Worm (Caenorhabditis elegans) whole organism, L4 larva: ENCODE data around the gene F37C12.18.

Source experiments
- F26F4.8 ChIP-seq: fragments of 200-800 bp; sonication (Bioruptor generic); conservative IDR thresholded peaks from 2 replicates; pipeline ENCODE4 v1.3.6; 2022; ENCODE audit warnings: missing genetic modification characterization, missing compliant biosample characterization
- F44E2.7 ChIP-seq: fragments of 200-800 bp; sonication (Bioruptor generic); IDR thresholded peaks from 2 replicates; pipeline ENCODE4 v2.1.2; 2022; ENCODE audit warnings: missing genetic modification characterization, missing compliant biosample characterization
- T26A8.4 ChIP-seq: fragments of 200-800 bp; sonication (Bioruptor generic); IDR thresholded peaks from 2 replicates; pipeline ENCODE4 v1.3.6; 2022; ENCODE audit warnings: missing genetic modification characterization, missing compliant biosample characterization
- Y48G9A.11 ChIP-seq: fragments of 200-800 bp; sonication (Bioruptor generic); IDR thresholded peaks from 2 replicates; pipeline ENCODE4 v1.3.6; 2022; ENCODE audit warnings: missing genetic modification reagents, missing genetic modification characterization, missing compliant biosample characterization
- Y5F2A.4 ChIP-seq: fragments of 200-800 bp; sonication (Bioruptor generic); optimal IDR thresholded peaks from 2 replicates; lab custom pipeline; 2018; ENCODE audit warnings: mild to moderate bottlenecking, missing genetic modification characterization, missing compliant biosample characterization
- ZK337.2 ChIP-seq: fragments of 200-800 bp; sonication (Bioruptor generic); IDR thresholded peaks from 2 replicates; pipeline ENCODE4 v1.3.6; 2022; ENCODE audit warnings: missing genetic modification reagents, missing genetic modification characterization, missing compliant biosample characterization
- ama-1 ChIP-seq: fragments of 150-350 bp; optimal IDR thresholded peaks from 2 replicates; lab custom pipeline; 2014; ENCODE audit warnings: inconsistent platforms, mixed read lengths
- attf-4 ChIP-seq: sonication (generic microtip); optimal IDR thresholded peaks from 3 replicates; lab custom pipeline; 2017; ENCODE audit warnings: missing biosample characterization, missing genetic modification characterization
- ceh-20 ChIP-seq: fragments of 200-800 bp; sonication (Bioruptor generic); IDR thresholded peaks from 2 replicates; pipeline ENCODE4 v1.3.6; 2022; ENCODE audit warnings: missing genetic modification reagents, missing genetic modification characterization, missing compliant biosample characterization
- ceh-32 ChIP-seq: sonication (generic microtip); optimal IDR thresholded peaks from 2 replicates; lab custom pipeline; 2016; ENCODE audit warnings: mild to moderate bottlenecking, missing genetic modification characterization, missing compliant biosample characterization; ENCODE audit not compliant: poor library complexity
- ces-1 ChIP-seq: fragments of 150-350 bp; sonication (generic microtip); optimal IDR thresholded peaks from 4 replicates; lab custom pipeline; 2014; ENCODE audit warnings: missing biosample characterization, missing genetic modification reagents, missing genetic modification characterization
- cey-2 ChIP-seq: sonication (generic microtip); optimal IDR thresholded peaks from 3 replicates; lab custom pipeline; 2017; ENCODE audit warnings: missing genetic modification characterization, mild to moderate bottlenecking, missing compliant biosample characterization, antibody characterized with exemption, borderline replicate concordance; ENCODE audit not compliant: insufficient read depth
- ctbp-1 ChIP-seq: fragments of 200-800 bp; sonication (Bioruptor generic); IDR thresholded peaks from 2 replicates; pipeline ENCODE4 v1.3.6; 2022; ENCODE audit warnings: missing genetic modification reagents, missing genetic modification characterization, missing compliant biosample characterization
- daf-12 ChIP-seq: fragments of 150-350 bp; optimal IDR thresholded peaks from 2 replicates; lab custom pipeline; 2014; ENCODE audit warnings: missing biosample characterization, missing genetic modification reagents, missing genetic modification characterization
- daf-16 ChIP-seq, 3 experiments: sonication (generic microtip); optimal IDR thresholded peaks; 2 replicates each; lab custom pipeline; 2016 to 2017; ENCODE audit warnings: missing genetic modification characterization in 3 of 3, missing genetic modification reagents in 3 of 3, mild to moderate bottlenecking in 2 of 3, missing compliant biosample characterization in 2 of 3, missing biosample characterization in 1 of 3, moderate library complexity in 1 of 3
- daf-19 ChIP-seq: fragments of 200-800 bp; sonication (Bioruptor generic); conservative IDR thresholded peaks from 2 replicates; pipeline ENCODE4 v1.3.6; 2022; ENCODE audit warnings: missing genetic modification characterization, missing compliant biosample characterization
- daf-8 ChIP-seq: fragments of 200-800 bp; sonication (Bioruptor generic); IDR thresholded peaks from 2 replicates; pipeline ENCODE4 v1.3.6; 2022; ENCODE audit warnings: missing genetic modification characterization, missing compliant biosample characterization
- dmd-6 ChIP-seq: fragments of 200-800 bp; sonication (Bioruptor generic); IDR thresholded peaks from 2 replicates; pipeline ENCODE4 v1.3.6; 2022; ENCODE audit warnings: missing genetic modification reagents, missing genetic modification characterization, missing compliant biosample characterization
- dmd-8 ChIP-seq: fragments of 200-800 bp; sonication (Bioruptor generic); IDR thresholded peaks from 2 replicates; pipeline ENCODE4 v1.3.6; 2022; ENCODE audit warnings: missing genetic modification characterization, missing compliant biosample characterization
- dpl-1 ChIP-seq: fragments of 150-350 bp; optimal IDR thresholded peaks from 2 replicates; lab custom pipeline; 2014; ENCODE audit warnings: missing biosample characterization, missing genetic modification reagents, missing genetic modification characterization
- dve-1 ChIP-seq: sonication (generic microtip); optimal IDR thresholded peaks from 2 replicates; lab custom pipeline; 2017; ENCODE audit warnings: antibody characterized with exemption, mild to moderate bottlenecking, missing genetic modification characterization, missing compliant biosample characterization; ENCODE audit not compliant: insufficient read depth
- egl-43 ChIP-seq: fragments of 200-800 bp; sonication (Bioruptor generic); IDR thresholded peaks from 2 replicates; pipeline ENCODE4 v1.3.6; 2022; ENCODE audit warnings: missing genetic modification reagents, missing genetic modification characterization, missing compliant biosample characterization
- fkh-10 ChIP-seq: fragments of 150-350 bp; optimal IDR thresholded peaks from 2 replicates; lab custom pipeline; 2014; ENCODE audit warnings: missing biosample characterization, missing genetic modification reagents, missing genetic modification characterization
- fos-1 ChIP-seq: fragments of 150-350 bp; optimal IDR thresholded peaks from 2 replicates; lab custom pipeline; 2014; ENCODE audit warnings: missing biosample characterization, missing genetic modification characterization
- gei-8 ChIP-seq: fragments of 200-800 bp; sonication (Bioruptor generic); optimal IDR thresholded peaks from 2 replicates; lab custom pipeline; 2018; ENCODE audit warnings: mild to moderate bottlenecking, missing genetic modification characterization, missing compliant biosample characterization
- hif-1 ChIP-seq, 2 experiments: sonication (generic microtip); optimal IDR thresholded peaks; 2 replicates each; lab custom pipeline; 2016 to 2017; ENCODE audit warnings: missing compliant biosample characterization in 2 of 2, missing genetic modification characterization in 2 of 2, missing genetic modification reagents in 2 of 2, missing genotype in 2 of 2, mild to moderate bottlenecking in 1 of 2
- hmg-1.1 ChIP-seq: fragments of 200-800 bp; sonication (Bioruptor generic); IDR thresholded peaks from 2 replicates; pipeline ENCODE4 v1.3.6; 2022; ENCODE audit warnings: missing genetic modification reagents, missing genetic modification characterization, missing compliant biosample characterization
- jun-1 ChIP-seq: fragments of 150-350 bp; optimal IDR thresholded peaks from 2 replicates; lab custom pipeline; 2014; ENCODE audit warnings: missing biosample characterization, missing genetic modification reagents, missing genetic modification characterization
- lin-1 ChIP-seq: fragments of 200-800 bp; sonication (Bioruptor generic); IDR thresholded peaks from 2 replicates; pipeline ENCODE4 v1.3.6; 2022; ENCODE audit warnings: missing genetic modification reagents, missing genetic modification characterization, missing compliant biosample characterization
- lin-38 ChIP-seq: fragments of 200-800 bp; sonication (Bioruptor generic); IDR thresholded peaks from 2 replicates; pipeline ENCODE4 v1.3.6; 2022; ENCODE audit warnings: missing genetic modification reagents, missing genetic modification characterization, missing compliant biosample characterization
- lin-39 ChIP-seq: fragments of 150-350 bp; optimal IDR thresholded peaks from 2 replicates; lab custom pipeline; 2014; ENCODE audit warnings: missing biosample characterization, missing genetic modification reagents, missing genetic modification characterization
- lsy-2 ChIP-seq, 2 experiments: fragments of 150-350 bp in 1 of 2; sonication (generic microtip) in 1 of 2; optimal IDR thresholded peaks; 2 replicates each; lab custom pipeline; 2014 to 2017; ENCODE audit warnings: missing biosample characterization in 2 of 2, missing genetic modification characterization in 2 of 2
- madf-9 ChIP-seq: fragments of 200-800 bp; sonication (Bioruptor generic); conservative IDR thresholded peaks from 2 replicates; pipeline ENCODE4 v1.3.6; 2022; ENCODE audit warnings: missing genetic modification reagents, missing genetic modification characterization, missing compliant biosample characterization
- mdt-29 ChIP-seq: fragments of 200-800 bp; sonication (Bioruptor generic); IDR thresholded peaks from 2 replicates; pipeline ENCODE4 v1.3.6; 2022; ENCODE audit warnings: missing genetic modification reagents, missing genetic modification characterization, missing compliant biosample characterization
- mxl-2 ChIP-seq: fragments of 200-800 bp; sonication (Bioruptor generic); conservative IDR thresholded peaks from 2 replicates; pipeline ENCODE4 v1.3.6; 2022; ENCODE audit warnings: missing genetic modification reagents, missing genetic modification characterization, missing compliant biosample characterization
- nhr-102 ChIP-seq: sonication (generic microtip); optimal IDR thresholded peaks from 2 replicates; lab custom pipeline; 2016; ENCODE audit warnings: mild to moderate bottlenecking, missing genetic modification characterization, moderate library complexity, missing compliant biosample characterization
- nhr-111 ChIP-seq: fragments of 200-800 bp; sonication (Bioruptor generic); optimal IDR thresholded peaks from 2 replicates; lab custom pipeline; 2018; ENCODE audit warnings: mild to moderate bottlenecking, missing genetic modification characterization, missing compliant biosample characterization
- nhr-25 ChIP-seq: sonication (generic microtip); optimal IDR thresholded peaks from 2 replicates; lab custom pipeline; 2017; ENCODE audit warnings: missing genetic modification characterization, mild to moderate bottlenecking, missing compliant biosample characterization, antibody characterized with exemption, moderate library complexity, borderline replicate concordance; ENCODE audit not compliant: insufficient read depth
- nhr-28 ChIP-seq: fragments of 150-350 bp; optimal IDR thresholded peaks from 2 replicates; lab custom pipeline; 2014; ENCODE audit warnings: missing biosample characterization, missing genetic modification characterization
- nhr-42 ChIP-seq: fragments of 200-800 bp; sonication (Bioruptor generic); IDR thresholded peaks from 2 replicates; pipeline ENCODE4 v1.3.6; 2022; ENCODE audit warnings: missing genetic modification characterization, missing compliant biosample characterization
- nhr-6 ChIP-seq: fragments of 150-350 bp; optimal IDR thresholded peaks from 2 replicates; lab custom pipeline; 2014; ENCODE audit warnings: missing biosample characterization, missing genetic modification characterization
- nhr-77 ChIP-seq: fragments of 150-350 bp; optimal IDR thresholded peaks from 2 replicates; lab custom pipeline; 2014; ENCODE audit warnings: missing biosample characterization, missing genetic modification characterization
- pqm-1 ChIP-seq: sonication (generic microtip); optimal IDR thresholded peaks from 2 replicates; lab custom pipeline; 2017; ENCODE audit warnings: missing biosample characterization, missing genetic modification characterization
- set-16 ChIP-seq: fragments of 200-800 bp; sonication (Bioruptor generic); IDR thresholded peaks from 2 replicates; pipeline ENCODE4 v1.3.6; 2022; ENCODE audit warnings: missing genetic modification reagents, missing genetic modification characterization, missing compliant biosample characterization
- tag-97 ChIP-seq: fragments of 200-800 bp; sonication (Bioruptor generic); IDR thresholded peaks from 2 replicates; pipeline ENCODE4 v1.3.6; 2022; ENCODE audit warnings: missing genetic modification characterization, missing compliant biosample characterization
- tra-1 ChIP-seq: fragments of 200-800 bp; sonication (Bioruptor generic); IDR thresholded peaks from 2 replicates; pipeline ENCODE4 v1.3.6; 2022; ENCODE audit warnings: missing genetic modification reagents, missing genetic modification characterization, missing compliant biosample characterization
- unc-130 ChIP-seq: sonication (generic microtip); optimal IDR thresholded peaks from 2 replicates; lab custom pipeline; 2016; ENCODE audit warnings: missing genetic modification reagents, missing genetic modification characterization, missing compliant biosample characterization
- unc-39 ChIP-seq: sonication (generic microtip); optimal IDR thresholded peaks from 2 replicates; lab custom pipeline; 2017; ENCODE audit warnings: missing biosample characterization, missing genetic modification characterization
- vab-7 ChIP-seq: fragments of 200-800 bp; sonication (Bioruptor generic); IDR thresholded peaks from 2 replicates; pipeline ENCODE4 v1.3.6; 2022; ENCODE audit warnings: missing genetic modification reagents, missing genetic modification characterization, missing compliant biosample characterization
- zfp-3 ChIP-seq: fragments of 200-800 bp; sonication (Bioruptor generic); conservative IDR thresholded peaks from 2 replicates; pipeline ENCODE4 v1.3.6; 2022; ENCODE audit warnings: missing genetic modification reagents, missing genetic modification characterization, missing compliant biosample characterization

Gene F37C12.18

DNA sequence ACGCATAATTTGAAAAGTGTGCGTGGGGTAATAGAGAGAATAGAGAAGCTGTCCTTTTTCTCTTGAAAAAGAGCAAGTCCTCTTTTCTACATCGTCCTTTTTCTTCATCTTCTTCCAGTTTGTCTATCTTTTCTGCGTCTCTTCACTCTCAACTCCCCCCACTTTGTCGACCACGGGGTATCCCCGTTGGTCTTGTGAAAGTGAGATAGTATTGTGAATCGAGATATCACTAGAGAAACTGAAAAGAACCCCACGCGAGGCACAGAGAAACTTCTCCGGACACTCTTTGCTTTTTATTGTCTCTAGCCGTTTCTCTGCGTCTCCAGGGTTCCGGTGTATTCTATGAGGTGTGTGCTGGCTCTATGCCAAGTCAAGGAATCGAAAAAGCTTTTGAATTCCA, 39.6 kb downstream of the F37C12.18 start (continued):
- TF ChIP-seq nhr-25: peak; percentile 83
- TF ChIP-seq vab-7 (GFP tag; lab: Robert Waterston, UW): no peak
- peak; percentile 88 to 90 for TF ChIP-seq lsy-2 (tag; optimal IDR thresholded peaks at IDR 0.05; lab: Kevin White, UChicago)
- peak; percentile 34 for TF ChIP-seq nhr-77 (tag; lab: Kevin White, UChicago)
- TF ChIP-seq dmd-6 (GFP tag; lab: Robert Waterston, UW): peak; percentile 90
- no peak for TF ChIP-seq nhr-111 (GFP tag; lab: Kevin White, UChicago)
- TF ChIP-seq F26F4.8 (GFP tag; lab: Robert Waterston, UW): no peak
- TF ChIP-seq hif-1 (tag; optimal IDR thresholded peaks at IDR 0.05; lab: Kevin White, UChicago): peak; percentile 23 to 82
- no peak for TF ChIP-seq Y48G9A.11 (GFP tag; lab: Robert Waterston, UW)
- TF ChIP-seq ama-1 (lab: Kevin White, UChicago): peak; percentile 90
- TF ChIP-seq T26A8.4 (GFP tag; lab: Robert Waterston, UW): peak; percentile 89
- peak; percentile 26 for TF ChIP-seq Y5F2A.4
- TF ChIP-seq nhr-42 (GFP tag; lab: Robert Waterston, UW): peak; percentile 70; the same call in 1 of the 2 replicates
- TF ChIP-seq gei-8 (GFP tag; lab: Kevin White, UChicago): peak; percentile 85
- peak; percentile 50; the same call in 1 of the 2 replicates for TF ChIP-seq madf-9
- no peak for TF ChIP-seq unc-39 (tag; lab: Kevin White, UChicago)
- peak; percentile 81 for TF ChIP-seq egl-43 (GFP tag; lab: Robert Waterston, UW)
- TF ChIP-seq daf-16 (GFP tag; optimal IDR thresholded peaks at IDR 0.05; lab: Kevin White, UChicago): peak; percentile 52 to 75
- TF ChIP-seq daf-16 (tag; optimal IDR thresholded peaks at IDR 0.05; lab: Kevin White, UChicago): peak; percentile 82
- no peak for TF ChIP-seq F44E2.7
- TF ChIP-seq set-16 (GFP tag; lab: Robert Waterston, UW): peak; percentile 67
- peak; percentile 13 for TF ChIP-seq ces-1 (GFP tag; lab: Kevin White, UChicago)
- TF ChIP-seq fos-1 (tag; lab: Kevin White, UChicago): peak; percentile 57
- TF ChIP-seq zfp-3: 0 out of 2 replicates have a peak, but pooled peaks have one; percentile 46
- TF ChIP-seq tra-1 (GFP tag; lab: Robert Waterston, UW): peak; percentile 63
- peak; percentile 82 for TF ChIP-seq jun-1 (tag; lab: Kevin White, UChicago)
- peak; percentile 86 for TF ChIP-seq ceh-20 (GFP tag; lab: Robert Waterston, UW)
- TF ChIP-seq mdt-29 (GFP tag; lab: Robert Waterston, UW): peak; percentile 77
- no peak for TF ChIP-seq dmd-8 (GFP tag; lab: Robert Waterston, UW)
- peak; percentile 96 for TF ChIP-seq fkh-10
- TF ChIP-seq dve-1 (tag; lab: Kevin White, UChicago): peak; percentile 92
- no peak for TF ChIP-seq mxl-2 (GFP tag; lab: Robert Waterston, UW)
- peak; percentile 97 for TF ChIP-seq ctbp-1 (GFP tag; lab: Robert Waterston, UW)
- peak; percentile 39 for TF ChIP-seq nhr-6 (tag; lab: Kevin White, UChicago)
- TF ChIP-seq tag-97 (GFP tag; lab: Robert Waterston, UW): no peak
- peak; percentile 74 for TF ChIP-seq dpl-1 (GFP tag; lab: Kevin White, UChicago)
- TF ChIP-seq daf-19 (GFP tag; lab: Robert Waterston, UW): no peak
- TF ChIP-seq lin-38 (GFP tag; lab: Robert Waterston, UW): peak; percentile 69
- peak; percentile 95 for TF ChIP-seq lin-1 (GFP tag; lab: Robert Waterston, UW)
- no peak for TF ChIP-seq ZK337.2 (GFP tag; lab: Robert Waterston, UW)
- TF ChIP-seq lin-39 (tag; lab: Kevin White, UChicago): no peak
- no peak for TF ChIP-seq cey-2 (tag; lab: Kevin White, UChicago)
- peak; percentile 82 for TF ChIP-seq nhr-102 (tag; lab: Kevin White, UChicago)
- TF ChIP-seq unc-130: no peak
- peak; percentile 92 for TF ChIP-seq nhr-28 (tag; lab: Kevin White, UChicago)
- peak; percentile 95 for TF ChIP-seq hmg-1.1 (GFP tag; lab: Robert Waterston, UW)
- TF ChIP-seq daf-8: no peak
- TF ChIP-seq daf-12 (tag; lab: Kevin White, UChicago): no peak
- peak; percentile 43 for TF ChIP-seq ceh-32 (tag; lab: Kevin White, UChicago)
- peak; percentile 39 for TF ChIP-seq pqm-1 (tag; lab: Kevin White, UChicago)
- TF ChIP-seq attf-4 (tag; lab: Kevin White, UChicago): no peak
